Worm (Caenorhabditis elegans) whole organism, L4 larva: ENCODE measurements around the gene ZK697.1.

ENCODE experiments used
- ceh-82 ChIP-seq: sonication (generic microtip); optimal IDR thresholded peaks from 2 replicates; lab custom pipeline; 2017; ENCODE audit warnings: missing biosample characterization, missing genetic modification characterization
- hlh-11 ChIP-seq: fragments of 200-800 bp; sonication (Bioruptor generic); optimal IDR thresholded peaks from 2 replicates; lab custom pipeline; 2018; ENCODE audit warnings: mild to moderate bottlenecking, missing genetic modification characterization, missing compliant biosample characterization
- lin-15B ChIP-seq: fragments of 150-350 bp; sonication (generic microtip); optimal IDR thresholded peaks from 3 replicates; lab custom pipeline; 2014; ENCODE audit warnings: missing biosample characterization, missing genetic modification characterization
- lin-38 ChIP-seq: fragments of 200-800 bp; sonication (Bioruptor generic); IDR thresholded peaks from 2 replicates; pipeline ENCODE4 v1.3.6; 2022; ENCODE audit warnings: missing genetic modification reagents, missing genetic modification characterization, missing compliant biosample characterization
- madf-5 ChIP-seq, 2 experiments: fragments of 200-800 bp; sonication (Bioruptor generic); IDR thresholded peaks; 2 replicates each; pipeline ENCODE4 v1.3.6; 2022; ENCODE audit warnings: missing compliant biosample characterization in 2 of 2, missing genetic modification characterization in 2 of 2
- nhr-42 ChIP-seq: fragments of 200-800 bp; sonication (Bioruptor generic); IDR thresholded peaks from 2 replicates; pipeline ENCODE4 v1.3.6; 2022; ENCODE audit warnings: missing genetic modification characterization, missing compliant biosample characterization
- nhr-76 ChIP-seq: fragments of 150-350 bp; optimal IDR thresholded peaks from 2 replicates; lab custom pipeline; 2014; ENCODE audit warnings: missing biosample characterization, missing genetic modification characterization
- tra-1 ChIP-seq: fragments of 200-800 bp; sonication (Bioruptor generic); IDR thresholded peaks from 2 replicates; pipeline ENCODE4 v1.3.6; 2022; ENCODE audit warnings: missing genetic modification reagents, missing genetic modification characterization, missing compliant biosample characterization
- unc-39 ChIP-seq: sonication (generic microtip); optimal IDR thresholded peaks from 2 replicates; lab custom pipeline; 2017; ENCODE audit warnings: missing biosample characterization, missing genetic modification characterization

DNA sequence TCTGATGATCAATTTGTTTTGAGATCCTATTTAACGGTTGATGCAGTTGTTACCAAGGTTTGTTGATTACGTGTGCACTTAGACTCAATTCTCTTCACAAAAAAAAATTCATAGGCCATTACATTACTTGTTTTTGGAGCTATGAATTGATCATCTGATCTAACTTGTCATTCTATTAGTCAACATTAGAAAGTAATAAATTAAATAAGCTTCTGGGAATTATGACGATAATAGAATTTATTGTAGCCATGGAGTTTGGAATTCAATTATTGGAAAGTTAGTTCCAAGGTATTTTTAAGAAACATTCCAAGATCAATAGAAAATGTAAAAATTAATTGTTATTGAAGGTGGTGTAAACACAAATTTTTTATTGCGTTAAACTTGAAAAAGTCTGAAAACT is 34.4 kb upstream of the ZK697.1 start:
- TF ChIP-seq lin-38 (GFP tag; lab: Robert Waterston, UW) (no peak), nhr-76 (tag; lab: Kevin White, UChicago) (no peak), ceh-82 (no peak), hlh-11 (tag; lab: Kevin White, UChicago) (no peak), nhr-42 (GFP tag; lab: Robert Waterston, UW) (no peak), madf-5 (GFP tag; IDR thresholded peaks at IDR 0.05; lab: Robert Waterston, UW) (no peak), lin-15B (tag; lab: Kevin White, UChicago) (no peak), tra-1 (GFP tag; lab: Robert Waterston, UW) (no peak), unc-39 (no peak)
